Worm (Caenorhabditis elegans): ENCODE measurements around the gene F35E12.6.

Gene F35E12.6

ce11 chrV:13689592-13689991, 46.5 kb downstream of the F35E12.6 start, which contains the start of gene T01D3.1:
TSS of gene T01D3.1 (plus strand) at chrV:13689892.
- no peak for TF ChIP-seq him-1 (tag; optimal IDR thresholded peaks at IDR 0.05)
- TF ChIP-seq dao-5 (tag; optimal IDR thresholded peaks at IDR 0.05) = no peak
- TF ChIP-seq W03F9.2 (tag; optimal IDR thresholded peaks at IDR 0.05) = no peak

- TF ChIP-seq W03F9.2 (tag; optimal IDR thresholded peaks at IDR 0.05) = no peak
- TF ChIP-seq him-1 (tag; optimal IDR thresholded peaks at IDR 0.05) = no peak
- no peak for TF ChIP-seq dao-5 (tag; optimal IDR thresholded peaks at IDR 0.05)
These were observed 48.5 kb downstream of the F35E12.6 start for ce11 chrV:13687504-13687903.

ce11 chrV:13686513-13686912, 49.5 kb downstream of the F35E12.6 start:
- TF ChIP-seq dao-5 (tag; optimal IDR thresholded peaks at IDR 0.05) = no peak
- TF ChIP-seq W03F9.2 (tag; optimal IDR thresholded peaks at IDR 0.05) = no peak
- no peak for TF ChIP-seq him-1 (tag; optimal IDR thresholded peaks at IDR 0.05)
